Worm (Caenorhabditis elegans): ENCODE results near the gene dnj-9.
"Not testable (repeated sequence)": the region's sequence is repeated elsewhere in the genome, so short reads cannot be mapped to it uniquely, and the experiment has no call there.

The dnj-9 gene

ce11 chrII:4854761-4855160 lies 2.9 kb downstream of the dnj-9 start:
- no peak for TF ChIP-seq unc-62 (GFP tag; optimal IDR thresholded peaks at IDR 0.05)

DNA sequence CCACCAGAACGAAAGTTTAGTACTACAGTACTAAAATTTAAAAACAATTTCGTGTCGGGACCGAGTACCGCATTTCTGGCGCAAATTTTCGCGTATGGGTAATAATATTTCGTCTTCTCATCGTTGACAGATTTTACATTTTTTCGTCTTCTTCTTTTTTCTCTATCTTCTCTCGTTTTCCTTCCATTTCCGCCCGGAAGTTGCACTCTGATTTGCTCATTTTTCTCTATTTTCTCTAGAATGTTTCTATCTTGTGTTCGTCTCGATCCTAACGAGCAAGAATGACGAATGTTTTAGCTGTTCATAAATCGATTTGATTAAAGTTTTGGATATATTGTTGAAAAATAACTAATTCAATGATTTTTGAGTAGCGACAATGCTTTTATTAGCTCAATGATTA lies 3.6 kb downstream of the dnj-9 start:
- no peak for TF ChIP-seq unc-62 (GFP tag; optimal IDR thresholded peaks at IDR 0.05)

- TF ChIP-seq unc-62 (GFP tag; optimal IDR thresholded peaks at IDR 0.05): no peak
Measured at ce11 chrII:4856113-4856512, 4.3 kb downstream of the dnj-9 start.

DNA sequence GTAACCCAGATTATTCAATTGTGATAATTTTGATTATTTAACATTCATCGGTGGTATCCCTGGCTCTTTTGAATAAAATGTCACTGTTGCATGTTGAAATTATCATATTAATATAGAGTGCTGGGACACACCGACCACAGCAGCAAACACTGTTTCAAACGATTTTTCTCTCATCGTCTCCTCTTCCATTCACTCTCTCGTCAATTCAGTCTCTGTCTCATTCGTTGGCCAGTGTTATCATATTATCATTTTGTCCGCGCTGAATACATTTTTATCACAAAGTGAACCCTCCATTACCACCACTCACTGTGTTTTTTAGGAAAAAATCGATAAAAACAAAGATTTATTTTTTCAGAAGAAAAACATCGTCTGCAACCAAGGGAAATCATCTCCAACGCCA lies 5.2 kb downstream of the dnj-9 start:
- TF ChIP-seq unc-62 (GFP tag; optimal IDR thresholded peaks at IDR 0.05): no peak

DNA sequence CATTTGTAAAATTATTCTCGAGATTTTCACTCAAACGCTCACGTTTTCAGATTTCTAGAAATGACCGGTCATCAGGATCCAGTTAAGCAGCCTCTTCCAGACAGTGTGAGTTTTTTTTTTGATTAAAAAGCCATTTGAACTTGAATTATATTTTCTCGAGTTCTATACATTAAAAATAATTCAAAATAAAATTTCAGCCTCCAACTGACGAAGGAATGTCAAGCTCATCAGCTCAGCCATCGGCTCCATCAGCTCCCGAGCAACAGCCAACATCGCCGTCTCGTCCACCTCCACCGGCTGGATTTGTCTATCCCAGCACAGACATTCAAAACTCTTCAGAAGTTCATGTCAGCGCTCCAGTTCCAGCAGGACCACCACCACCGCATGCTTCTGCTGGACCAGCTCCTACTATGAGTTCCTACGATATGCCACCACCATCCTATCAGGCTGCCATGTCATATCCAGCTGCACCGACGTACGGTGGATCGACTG lies 6.1 kb downstream of the dnj-9 start, which contains the start of gene F11G11.5:
Gene F11G11.5 (plus strand): TSS at position 51 of the 492 bp plus-strand sequence.
- TF ChIP-seq unc-62 (GFP tag; optimal IDR thresholded peaks at IDR 0.05): no peak

DNA sequence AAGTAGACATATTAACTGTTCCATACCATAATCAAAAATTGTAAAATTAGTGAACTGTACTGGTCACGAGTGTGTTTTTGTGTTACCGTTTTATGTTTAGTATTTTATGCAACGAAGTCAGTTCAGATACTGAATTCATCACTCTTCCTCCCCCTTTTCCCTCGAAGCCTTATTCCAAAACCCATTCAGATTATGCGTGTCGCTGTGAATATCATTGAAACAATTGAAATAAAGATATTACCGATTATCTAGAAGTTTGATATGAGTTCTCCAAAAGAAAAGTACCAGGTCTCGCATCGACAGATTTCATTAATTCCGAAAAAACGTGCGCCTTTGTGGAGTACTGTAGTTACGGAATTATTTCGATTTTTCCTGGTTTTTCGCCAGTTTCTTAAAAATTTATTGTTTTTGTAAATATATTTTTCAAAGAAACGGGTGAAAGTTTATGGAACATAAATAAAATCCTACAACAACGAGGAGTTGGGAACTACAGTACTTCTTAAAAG lies 7.1 kb downstream of the dnj-9 start:
- TF ChIP-seq unc-62 (GFP tag; optimal IDR thresholded peaks at IDR 0.05): no peak

DNA sequence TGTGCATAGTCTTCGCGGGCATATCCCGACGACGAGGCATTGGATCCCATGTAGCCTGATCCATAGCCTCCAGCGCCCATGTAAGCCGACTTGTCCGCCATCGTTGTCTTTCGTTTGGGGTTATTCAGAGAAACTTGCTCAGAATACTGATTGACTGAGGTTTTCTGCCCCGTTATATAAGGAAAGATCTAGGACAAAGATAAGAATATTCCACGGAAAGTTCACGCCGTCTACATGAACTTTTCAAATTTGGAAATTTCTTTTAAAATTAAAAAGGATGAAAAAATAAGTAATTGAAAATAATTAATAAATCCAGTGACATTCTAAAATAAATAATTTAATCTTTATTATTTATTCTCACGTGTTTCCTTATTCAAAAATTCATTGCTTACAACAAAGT lies 8.4 kb downstream of the dnj-9 start, which contains the start of the genes nspd-5 and F11G11.4:
Gene nspd-5 (minus strand): TSS at position 101 of the 400 bp plus-strand sequence.
Gene F11G11.4 (plus strand): TSS at position 335 of the 400 bp plus-strand sequence.
- TF ChIP-seq unc-62 (GFP tag; optimal IDR thresholded peaks at IDR 0.05): not testable (repeated sequence)

DNA sequence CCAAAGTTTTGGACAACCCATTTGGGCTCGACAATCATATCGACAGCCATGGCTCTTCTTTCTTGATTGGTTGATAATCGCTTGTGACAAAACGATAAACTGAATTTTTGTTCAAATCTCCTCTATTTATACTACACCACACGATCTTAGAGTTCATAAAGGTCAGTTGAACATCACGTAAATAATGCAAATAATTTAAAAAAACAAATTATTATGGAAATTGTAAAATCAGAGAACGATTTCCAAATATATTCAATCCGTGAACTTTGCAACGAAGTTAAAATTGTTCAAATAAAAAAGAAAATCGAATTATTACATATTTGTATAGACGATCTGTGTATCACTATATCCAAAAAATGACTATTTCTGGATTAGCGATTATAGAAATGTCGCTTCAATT lies 11.5 kb downstream of the dnj-9 start, which contains the start of the genes mpst-4 and F11G11.14:
Gene mpst-4 (minus strand): TSS at position 101 of the 400 bp plus-strand sequence.
Gene F11G11.14 (plus strand): TSS at position 325 of the 400 bp plus-strand sequence.
- no peak for TF ChIP-seq unc-62 (GFP tag; optimal IDR thresholded peaks at IDR 0.05)

DNA sequence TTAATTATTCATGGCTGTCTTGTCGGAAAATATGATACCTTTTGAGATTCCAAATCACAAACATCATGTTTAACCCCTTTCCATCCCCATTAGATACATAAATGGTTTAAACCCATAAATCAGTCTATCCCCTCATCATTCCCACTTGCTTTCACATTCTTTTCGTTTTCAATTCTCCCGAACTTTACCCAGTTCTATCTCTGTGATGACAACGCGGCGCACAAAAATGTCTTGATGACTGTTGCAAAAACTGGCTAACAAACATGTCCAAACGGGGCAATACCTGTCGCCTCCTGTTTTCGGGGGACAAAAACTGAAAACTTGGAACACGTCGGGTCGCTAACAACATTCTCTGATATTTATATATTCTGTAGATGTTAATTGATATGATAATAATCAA lies 14.2 kb downstream of the dnj-9 start:
- no peak for TF ChIP-seq unc-62 (GFP tag; optimal IDR thresholded peaks at IDR 0.05)

DNA sequence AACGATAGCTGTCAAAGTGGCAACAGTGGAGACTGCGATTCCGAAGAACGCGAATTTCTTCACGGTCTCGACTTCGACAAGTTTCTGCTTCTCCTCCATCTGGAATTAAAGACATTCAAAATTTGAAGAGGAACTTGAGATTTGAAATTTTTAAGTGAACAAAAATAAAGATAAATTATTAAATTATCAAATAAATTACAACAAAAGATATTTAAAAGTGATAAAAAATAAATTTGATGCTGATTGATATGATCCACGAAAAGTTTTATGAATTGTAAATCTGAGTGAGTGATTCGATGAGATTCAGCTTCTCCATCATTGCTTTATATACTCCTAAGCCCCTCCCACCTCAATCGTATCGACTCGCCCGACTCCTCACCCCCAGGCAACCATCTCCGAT lies 15.6 kb downstream of the dnj-9 start, which contains the start of gene col-17:
Gene col-17 (minus strand): TSS at position 101 of the 400 bp plus-strand sequence.
- TF ChIP-seq unc-62 (GFP tag; optimal IDR thresholded peaks at IDR 0.05): no peak

ce11 chrII:4869793-4870343 lies 18.0 kb downstream of the dnj-9 start:
- TF ChIP-seq unc-62 (GFP tag; optimal IDR thresholded peaks at IDR 0.05): no peak

DNA sequence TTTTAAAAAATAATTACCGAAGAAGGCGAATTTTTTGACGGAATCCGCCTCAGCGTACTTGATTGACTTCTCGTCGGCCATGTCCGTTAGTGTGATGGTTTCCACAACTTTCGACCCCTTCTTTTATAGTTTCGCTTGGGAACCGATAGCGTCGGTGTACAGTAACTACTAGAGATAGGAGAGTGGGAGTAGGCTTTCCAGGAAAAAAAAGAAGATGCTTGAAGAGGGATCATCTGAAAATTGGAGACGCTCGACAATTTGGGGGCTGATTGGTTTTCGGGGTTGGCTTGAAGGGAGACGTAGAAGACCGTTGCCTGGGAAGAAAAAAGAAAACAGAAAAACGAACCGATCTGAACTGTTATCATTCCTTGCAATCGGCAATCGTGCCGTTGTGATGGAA lies 18.8 kb downstream of the dnj-9 start, which contains the start of gene col-20:
Gene col-20 (minus strand): TSS at position 101 of the 400 bp plus-strand sequence.
- no peak for TF ChIP-seq unc-62 (GFP tag; optimal IDR thresholded peaks at IDR 0.05)

ce11 chrII:4871834-4872233 lies 20.0 kb downstream of the dnj-9 start:
- TF ChIP-seq unc-62 (GFP tag; optimal IDR thresholded peaks at IDR 0.05): no peak

DNA sequence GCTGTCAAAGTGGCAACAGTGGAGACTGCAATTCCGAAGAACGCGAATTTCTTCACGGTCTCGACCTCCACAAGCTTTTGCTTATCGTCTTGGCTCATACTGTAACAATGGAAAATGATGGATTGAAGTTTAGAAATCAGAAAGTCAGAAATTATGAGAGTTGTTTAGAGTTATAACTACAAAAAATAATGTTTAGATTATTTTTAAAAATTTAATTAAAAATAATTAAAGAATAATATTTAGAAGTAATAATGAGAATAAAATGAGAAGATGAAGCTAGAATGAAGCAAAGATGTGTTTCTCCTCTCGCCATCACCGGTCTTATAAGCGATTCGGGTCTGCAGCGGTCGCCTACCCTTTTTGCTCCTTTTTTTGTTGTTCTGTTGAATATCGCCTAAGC lies 21.2 kb downstream of the dnj-9 start, which contains the start of gene col-73:
Gene col-73 (minus strand): TSS at position 101 of the 400 bp plus-strand sequence.
- no peak for TF ChIP-seq unc-62 (GFP tag; optimal IDR thresholded peaks at IDR 0.05)

DNA sequence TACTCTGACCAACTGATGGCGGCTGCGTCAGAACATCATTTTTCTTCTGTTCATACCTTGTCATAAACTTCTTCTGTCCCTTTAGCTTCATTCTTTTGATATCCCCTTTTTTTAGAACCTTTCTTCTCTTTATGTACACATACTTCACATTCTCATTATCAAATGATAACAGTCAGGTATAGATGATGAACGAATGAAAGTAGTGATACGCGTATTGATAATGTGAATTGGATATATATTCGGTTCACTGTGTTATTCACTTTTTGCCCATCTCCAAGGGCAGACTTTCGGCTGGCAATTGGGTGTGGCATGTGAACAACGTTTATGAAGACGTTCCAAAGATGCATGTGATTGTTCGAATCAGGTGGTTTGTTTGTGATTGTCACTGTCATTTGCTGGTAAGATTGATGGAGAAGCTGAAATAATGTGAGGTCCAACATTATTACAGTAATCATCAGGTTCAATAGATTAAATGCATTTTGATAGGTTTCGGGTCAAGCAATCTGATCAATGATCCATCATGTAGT lies 22.5 kb downstream of the dnj-9 start, which contains the start of gene F11G11.15:
Gene F11G11.15 (plus strand): TSS at position 511 of the 527 bp plus-strand sequence.
- TF ChIP-seq unc-62 (GFP tag; optimal IDR thresholded peaks at IDR 0.05): no peak

DNA sequence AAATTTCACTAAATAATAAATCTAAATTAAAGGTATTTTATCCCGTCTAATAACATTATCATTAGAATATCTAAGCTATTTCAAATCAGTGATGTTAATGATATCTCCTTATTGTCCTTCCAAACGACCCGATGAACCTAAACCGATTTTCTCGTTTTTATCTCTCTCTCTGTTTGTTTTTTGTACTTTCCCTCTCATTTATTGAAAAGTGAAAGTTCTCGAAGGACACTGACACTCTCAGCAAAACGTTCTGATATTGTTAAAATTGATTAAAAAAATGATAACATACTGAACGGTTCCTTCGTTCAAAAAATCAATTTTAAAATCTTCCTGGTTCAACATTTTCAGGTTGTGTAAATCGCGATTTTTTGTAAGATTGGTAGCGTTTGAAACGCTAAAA lies 24.2 kb downstream of the dnj-9 start, which contains the start of gene F11G11.13:
Gene F11G11.13 (minus strand): TSS at position 89 of the 400 bp plus-strand sequence.
- no peak for TF ChIP-seq unc-62 (GFP tag; optimal IDR thresholded peaks at IDR 0.05)

ce11 chrII:4879629-4880028 lies 27.8 kb downstream of the dnj-9 start, which contains the start of gene gst-6:
Gene gst-6, plus strand, starts transcription at chrII:4879891.
- TF ChIP-seq unc-62 (GFP tag; optimal IDR thresholded peaks at IDR 0.05): no peak

Data from whole organism, dauer.